Worm (Caenorhabditis elegans): ENCODE measurements around the gene srm-3.

srm-3 gene

DNA sequence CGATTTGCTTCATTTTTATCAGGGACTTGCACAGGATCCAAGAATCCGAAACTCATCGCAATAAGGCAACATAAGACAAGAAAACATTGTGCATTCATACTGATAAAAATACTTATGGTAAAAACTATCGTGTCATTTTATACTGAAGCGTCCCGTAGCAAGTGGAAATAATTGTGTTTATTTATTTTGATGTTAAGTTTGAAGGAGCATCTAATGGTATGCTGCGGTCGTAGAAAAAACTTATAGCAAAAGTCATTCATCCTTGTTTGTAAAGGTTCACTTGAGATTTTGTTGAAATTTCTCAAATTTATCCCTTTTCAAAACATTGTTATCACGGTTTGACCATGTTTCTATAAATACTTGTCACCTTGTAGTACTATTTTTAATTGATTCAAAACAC lies 23.8 kb upstream of the srm-3 start, which contains the start of gene W09C2.10:
TSS of gene W09C2.10 (minus strand) at position 101 of the 400 bp plus-strand sequence.
- TF ChIP-seq ama-1 (optimal IDR thresholded peaks at IDR 0.05) (no peak), hmg-4 (GFP tag; optimal IDR thresholded peaks at IDR 0.05) (no peak), B0310.2 (tag; optimal IDR thresholded peaks at IDR 0.05) (no peak), ceh-36 (tag; optimal IDR thresholded peaks at IDR 0.05) (no peak), F13C5.2 (tag; optimal IDR thresholded peaks at IDR 0.05) (no peak), tbx-11 (GFP tag; IDR thresholded peaks at IDR 0.05) (no peak), flt-1 (GFP tag; IDR thresholded peaks at IDR 0.05) (no peak), scrt-1 (GFP tag; IDR thresholded peaks at IDR 0.05) (no peak), ceh-13 (GFP tag; optimal IDR thresholded peaks at IDR 0.05) (no peak), tbx-37 (GFP tag; conservative IDR thresholded peaks at IDR 0.05) (no peak), hnd-1 (tag; optimal IDR thresholded peaks at IDR 0.05) (no peak), sea-1 (GFP tag; conservative IDR thresholded peaks at IDR 0.05) (no peak), aly-1 (tag; optimal IDR thresholded peaks at IDR 0.05) (no peak), pes-1 (GFP tag; IDR thresholded peaks at IDR 0.05) (no peak), tra-4 (tag; optimal IDR thresholded peaks at IDR 0.05) (no peak), ets-7 (tag; optimal IDR thresholded peaks at IDR 0.05) (no peak), hmbx-1 (tag; optimal IDR thresholded peaks at IDR 0.05) (no peak)

DNA sequence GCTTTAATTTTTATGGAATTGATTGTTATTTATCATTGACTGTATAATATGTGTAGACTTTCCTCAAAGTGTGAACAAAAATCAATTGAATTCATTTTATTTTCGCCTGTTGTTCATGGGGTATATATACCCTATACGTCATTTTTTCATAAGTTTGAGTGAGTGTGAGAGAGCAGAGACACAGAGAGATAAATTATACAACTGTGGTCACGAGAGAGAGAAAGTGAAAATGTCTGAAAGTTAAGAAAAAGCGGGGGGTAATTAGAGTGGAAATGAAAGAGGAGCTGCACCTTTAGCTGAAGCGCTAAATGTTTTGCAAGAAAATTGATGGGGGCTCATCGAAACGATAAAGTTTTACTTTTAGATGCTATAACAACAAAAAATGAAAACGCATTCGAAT lies 23.0 kb upstream of the srm-3 start:
- no peak for TF ChIP-seq tbx-11 (GFP tag; IDR thresholded peaks at IDR 0.05)
- no peak for TF ChIP-seq aly-1 (tag; optimal IDR thresholded peaks at IDR 0.05)
- no peak for TF ChIP-seq pes-1 (GFP tag; IDR thresholded peaks at IDR 0.05)
- TF ChIP-seq tbx-37 (GFP tag; conservative IDR thresholded peaks at IDR 0.05), result no peak
- TF ChIP-seq tra-4 (tag; optimal IDR thresholded peaks at IDR 0.05), result no peak
- no peak for TF ChIP-seq flt-1 (GFP tag; IDR thresholded peaks at IDR 0.05)

DNA sequence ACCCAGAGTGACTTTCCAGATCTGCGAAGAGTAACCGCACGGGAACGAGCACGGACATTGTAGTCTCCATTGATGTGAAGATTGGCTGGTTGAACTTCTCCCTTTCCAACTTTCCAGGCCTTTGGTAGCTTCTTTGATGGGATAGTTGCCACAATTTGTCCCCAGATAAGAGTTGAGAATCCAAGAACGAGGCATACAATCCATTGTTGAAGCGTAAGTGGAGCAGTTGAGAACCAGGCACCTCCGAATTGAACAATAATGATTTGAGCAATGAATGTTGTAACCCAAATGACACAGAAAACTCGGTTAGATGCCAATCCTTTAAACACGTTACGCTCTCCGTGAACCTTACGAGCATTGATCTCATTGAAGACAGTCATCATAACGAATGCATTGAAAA lies 21.7 kb upstream of the srm-3 start:
- TF ChIP-seq ceh-36 (tag; optimal IDR thresholded peaks at IDR 0.05), result no peak
- no peak for TF ChIP-seq B0310.2 (tag; optimal IDR thresholded peaks at IDR 0.05)
- no peak for TF ChIP-seq tbx-11 (GFP tag; IDR thresholded peaks at IDR 0.05)
- TF ChIP-seq tra-4 (tag; optimal IDR thresholded peaks at IDR 0.05), result no peak
- no peak for TF ChIP-seq F13C5.2 (tag; optimal IDR thresholded peaks at IDR 0.05)
- TF ChIP-seq sea-1 (GFP tag; conservative IDR thresholded peaks at IDR 0.05), result no peak
- no peak for TF ChIP-seq tbx-37 (GFP tag; conservative IDR thresholded peaks at IDR 0.05)
- no peak for TF ChIP-seq aly-1 (tag; optimal IDR thresholded peaks at IDR 0.05)
- TF ChIP-seq ets-7 (tag; optimal IDR thresholded peaks at IDR 0.05), result no peak
- TF ChIP-seq hmbx-1 (tag; optimal IDR thresholded peaks at IDR 0.05), result no peak
- no peak for TF ChIP-seq hmg-4 (GFP tag; optimal IDR thresholded peaks at IDR 0.05)
- TF ChIP-seq scrt-1 (GFP tag; IDR thresholded peaks at IDR 0.05), result no peak
- TF ChIP-seq hnd-1 (tag; optimal IDR thresholded peaks at IDR 0.05), result no peak

ce11 chrIV:9631579-9631978 lies 17.2 kb upstream of the srm-3 start:
- no peak for TF ChIP-seq ama-1 (optimal IDR thresholded peaks at IDR 0.05)

DNA sequence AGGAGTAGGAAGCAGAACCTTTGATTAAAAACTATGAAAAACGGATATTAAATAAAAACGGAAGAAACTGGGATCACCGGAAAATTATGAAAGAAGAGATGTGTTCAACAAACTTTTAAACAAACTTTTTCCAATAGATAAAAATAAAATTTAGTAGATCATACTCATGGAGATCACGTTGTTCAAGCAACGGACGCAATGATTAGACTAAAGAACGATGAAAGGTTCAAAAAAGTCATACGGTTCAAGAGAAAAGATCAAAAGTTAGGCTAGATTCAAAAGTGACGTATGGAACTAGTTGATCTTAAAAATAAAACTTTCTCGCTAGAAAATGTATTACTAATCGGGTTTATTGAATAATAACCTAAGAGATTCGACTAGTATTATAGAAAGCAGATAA lies 16.7 kb upstream of the srm-3 start:
- TF ChIP-seq ama-1 (optimal IDR thresholded peaks at IDR 0.05), result no peak
- TF ChIP-seq B0310.2 (tag; optimal IDR thresholded peaks at IDR 0.05), result no peak
- no peak for TF ChIP-seq tbx-37 (GFP tag; conservative IDR thresholded peaks at IDR 0.05)
- TF ChIP-seq tbx-11 (GFP tag; IDR thresholded peaks at IDR 0.05), result no peak
- TF ChIP-seq hmg-4 (GFP tag; optimal IDR thresholded peaks at IDR 0.05), result no peak
- TF ChIP-seq ceh-13 (GFP tag; optimal IDR thresholded peaks at IDR 0.05), result no peak
- no peak for TF ChIP-seq F13C5.2 (tag; optimal IDR thresholded peaks at IDR 0.05)
- TF ChIP-seq scrt-1 (GFP tag; IDR thresholded peaks at IDR 0.05), result no peak
- no peak for TF ChIP-seq ets-7 (tag; optimal IDR thresholded peaks at IDR 0.05)
- no peak for TF ChIP-seq ceh-36 (tag; optimal IDR thresholded peaks at IDR 0.05)
- no peak for TF ChIP-seq sea-1 (GFP tag; conservative IDR thresholded peaks at IDR 0.05)
- no peak for TF ChIP-seq pes-1 (GFP tag; IDR thresholded peaks at IDR 0.05)
- no peak for TF ChIP-seq hnd-1 (tag; optimal IDR thresholded peaks at IDR 0.05)
- TF ChIP-seq tra-4 (tag; optimal IDR thresholded peaks at IDR 0.05), result no peak
- no peak for TF ChIP-seq flt-1 (GFP tag; IDR thresholded peaks at IDR 0.05)
- no peak for TF ChIP-seq aly-1 (tag; optimal IDR thresholded peaks at IDR 0.05)

DNA sequence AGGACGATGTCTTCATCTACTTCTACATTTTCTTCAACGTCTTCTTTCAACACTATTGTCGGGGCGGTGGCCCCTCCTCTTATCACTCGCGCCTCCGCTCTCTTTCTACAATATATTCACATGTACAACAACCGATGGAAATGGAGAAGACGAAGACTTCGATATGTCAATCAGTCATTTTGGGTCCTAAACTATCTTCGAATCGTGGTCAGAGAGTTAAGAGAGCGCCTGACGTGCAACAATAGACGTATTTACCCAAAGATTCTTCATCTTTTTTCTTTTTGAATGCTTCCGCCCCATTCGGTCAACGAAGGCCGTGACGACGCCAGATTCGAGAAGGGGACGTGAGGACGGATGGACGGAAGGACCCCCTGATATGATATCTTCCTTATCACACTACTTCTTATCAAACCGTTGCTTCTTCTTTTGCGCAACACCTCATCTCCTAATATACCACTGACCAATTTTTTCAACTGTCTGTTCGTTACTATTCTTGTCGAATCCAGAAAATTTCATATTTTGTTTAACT lies 15.8 kb upstream of the srm-3 start:
- no peak for TF ChIP-seq ceh-13 (GFP tag; optimal IDR thresholded peaks at IDR 0.05)
- TF ChIP-seq ama-1 (optimal IDR thresholded peaks at IDR 0.05), result no peak

DNA sequence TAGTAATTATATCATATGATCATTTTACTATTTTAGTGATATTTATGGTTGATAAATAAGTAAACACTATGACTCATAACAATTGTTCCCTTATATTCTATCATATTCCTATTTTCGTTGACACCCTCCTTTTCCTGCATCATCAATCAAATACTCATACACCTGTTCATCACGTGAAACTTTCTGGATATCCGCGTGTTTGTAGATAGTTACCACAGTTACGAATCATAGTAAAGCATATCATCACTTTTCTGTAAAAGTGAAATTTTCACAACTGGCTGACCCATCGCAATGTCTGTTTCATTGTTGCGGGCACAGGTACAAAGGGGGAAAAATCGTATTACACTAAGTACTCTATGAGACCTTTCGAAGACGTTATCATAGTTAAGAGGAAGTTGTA lies 14.9 kb upstream of the srm-3 start:
- TF ChIP-seq B0310.2 (tag; optimal IDR thresholded peaks at IDR 0.05) (no peak), aly-1 (tag; optimal IDR thresholded peaks at IDR 0.05) (no peak), ama-1 (optimal IDR thresholded peaks at IDR 0.05) (no peak), pes-1 (GFP tag; IDR thresholded peaks at IDR 0.05) (no peak), ets-7 (tag; optimal IDR thresholded peaks at IDR 0.05) (no peak), sea-1 (GFP tag; conservative IDR thresholded peaks at IDR 0.05) (no peak), flt-1 (GFP tag; IDR thresholded peaks at IDR 0.05) (no peak), scrt-1 (GFP tag; IDR thresholded peaks at IDR 0.05) (no peak), hnd-1 (tag; optimal IDR thresholded peaks at IDR 0.05) (no peak), tbx-37 (GFP tag; conservative IDR thresholded peaks at IDR 0.05) (no peak), tbx-11 (GFP tag; IDR thresholded peaks at IDR 0.05) (no peak), ceh-36 (tag; optimal IDR thresholded peaks at IDR 0.05) (no peak), F13C5.2 (tag; optimal IDR thresholded peaks at IDR 0.05) (no peak), tra-4 (tag; optimal IDR thresholded peaks at IDR 0.05) (no peak), ceh-13 (GFP tag; optimal IDR thresholded peaks at IDR 0.05) (no peak)

DNA sequence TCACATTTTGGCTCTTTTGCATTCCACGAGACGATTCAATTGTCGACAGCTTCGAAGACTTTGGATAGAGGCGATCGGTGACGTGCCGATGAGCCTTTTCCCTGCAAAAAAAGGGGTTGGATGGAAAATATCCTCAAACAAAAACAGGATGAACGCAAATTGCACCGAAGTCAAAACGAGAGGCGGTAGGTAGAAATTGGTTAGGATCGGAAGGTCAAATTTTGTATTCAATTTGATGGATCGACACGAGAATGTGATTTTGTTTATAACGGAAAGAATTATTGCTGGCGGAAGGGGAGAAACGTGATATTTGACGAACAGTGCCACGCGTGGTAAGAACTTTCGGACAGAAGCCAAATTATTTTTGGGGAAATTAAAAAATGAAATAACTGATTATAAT lies 13.9 kb upstream of the srm-3 start, which contains the start of gene mca-1:
TSS of gene mca-1 (minus strand) at position 101 of the 400 bp plus-strand sequence.
- TF ChIP-seq F13C5.2 (tag; optimal IDR thresholded peaks at IDR 0.05) (no peak), tra-4 (tag; optimal IDR thresholded peaks at IDR 0.05) (no peak), ama-1 (optimal IDR thresholded peaks at IDR 0.05) (no peak), hmbx-1 (tag; optimal IDR thresholded peaks at IDR 0.05) (no peak), flt-1 (GFP tag; IDR thresholded peaks at IDR 0.05) (no peak)
